Worm (Caenorhabditis elegans) whole organism, mixed stage, embryonic: ENCODE results near the gene C47A4.1.

Experiments
- bed-3 ChIP-seq: fragments of 200-800 bp; sonication (Bioruptor generic); optimal IDR thresholded peaks from 3 replicates; lab custom pipeline; 2018; ENCODE audit warnings: mild to moderate bottlenecking, missing genetic modification characterization, moderate library complexity, missing compliant biosample characterization
- elt-1 ChIP-seq: sonication (generic microtip); optimal IDR thresholded peaks from 2 replicates; lab custom pipeline; 2017; ENCODE audit warnings: missing genetic modification characterization, mild to moderate bottlenecking, missing compliant biosample characterization, antibody characterized with exemption, moderate library complexity, borderline replicate concordance; ENCODE audit not compliant: insufficient read depth
- elt-3 ChIP-seq: fragments of 150-350 bp; optimal IDR thresholded peaks from 2 replicates; lab custom pipeline; 2014; ENCODE audit warnings: missing biosample characterization, missing genetic modification characterization
- flh-1 ChIP-seq: fragments of 200-800 bp; sonication (Bioruptor generic); optimal IDR thresholded peaks from 2 replicates; lab custom pipeline; 2018; ENCODE audit warnings: mild to moderate bottlenecking, missing genetic modification characterization, moderate library complexity, missing compliant biosample characterization
- lsy-2 ChIP-seq: fragments of 150-350 bp; optimal IDR thresholded peaks from 2 replicates; lab custom pipeline; 2014; ENCODE audit warnings: missing biosample characterization, missing genetic modification characterization
- nhr-28 ChIP-seq: fragments of 150-350 bp; optimal IDR thresholded peaks from 2 replicates; lab custom pipeline; 2014; ENCODE audit warnings: missing biosample characterization, missing genetic modification characterization
- sem-2 ChIP-seq: fragments of 200-800 bp; sonication (Bioruptor generic); optimal IDR thresholded peaks from 2 replicates; lab custom pipeline; 2018; ENCODE audit warnings: mild to moderate bottlenecking, missing genetic modification characterization, missing compliant biosample characterization
- snpc-4 ChIP-seq: fragments of 150-350 bp; optimal IDR thresholded peaks from 2 replicates; lab custom pipeline; 2014; ENCODE audit warnings: missing biosample characterization, missing genetic modification characterization
- tbx-8 ChIP-seq: fragments of 200-800 bp; sonication (Bioruptor generic); optimal IDR thresholded peaks from 2 replicates; lab custom pipeline; 2018; ENCODE audit warnings: mild to moderate bottlenecking, missing genetic modification characterization, moderate library complexity, missing compliant biosample characterization
- unc-62 ChIP-seq: fragments of 150-350 bp; optimal IDR thresholded peaks from 2 replicates; lab custom pipeline; 2014; ENCODE audit warnings: missing biosample characterization, missing genetic modification reagents, missing genetic modification characterization
- ztf-11 ChIP-seq: fragments of 150-350 bp; optimal IDR thresholded peaks from 2 replicates; lab custom pipeline; 2014; ENCODE audit warnings: missing biosample characterization, missing genetic modification characterization

- TF ChIP-seq snpc-4 (tag; lab: Kevin White, UChicago) (no peak), bed-3 (GFP tag; lab: Kevin White, UChicago) (no peak), elt-1 (tag; lab: Kevin White, UChicago) (no peak), sem-2 (GFP tag; lab: Kevin White, UChicago) (no peak), elt-3 (tag; lab: Kevin White, UChicago) (no peak), flh-1 (GFP tag; lab: Kevin White, UChicago) (no peak), tbx-8 (GFP tag; lab: Kevin White, UChicago) (no peak), ztf-11 (tag; lab: Kevin White, UChicago) (no peak), nhr-28 (tag; lab: Kevin White, UChicago) (no peak), lsy-2 (tag; lab: Kevin White, UChicago) (no peak), unc-62 (GFP tag; lab: Kevin White, UChicago) (no peak)
Measured at ce11 chrIV:13673504-13673903, 42.7 kb downstream of the C47A4.1 start, which contains the start of gene oac-48.
